Worm (Caenorhabditis elegans) whole organism, L4/young adult: Measurements from ENCODE around the gene cest-24.

ENCODE experiments used
- W03F9.2 ChIP-seq: fragments of 150-350 bp; optimal IDR thresholded peaks from 2 replicates; lab custom pipeline; 2014; ENCODE audit warnings: missing biosample characterization, missing genetic modification characterization
- dao-5 ChIP-seq: sonication (generic microtip); optimal IDR thresholded peaks from 2 replicates; lab custom pipeline; 2016; ENCODE audit warnings: missing genotype, missing genetic modification characterization, moderate library complexity, missing compliant biosample characterization
- him-1 ChIP-seq: sonication (generic microtip); optimal IDR thresholded peaks from 2 replicates; lab custom pipeline; 2016; ENCODE audit warnings: missing genotype, missing genetic modification reagents, missing genetic modification characterization, missing compliant biosample characterization

Gene cest-24

ce11 chrV:6352350-6352749 is 35.6 kb downstream of the cest-24 start:
- TF ChIP-seq him-1 (tag; lab: Kevin White, UChicago) (no peak), dao-5 (tag; lab: Kevin White, UChicago) (no peak), W03F9.2 (tag; lab: Kevin White, UChicago) (no peak)

ce11 chrV:6353182-6353780 is 36.5 kb downstream of the cest-24 start:
- TF ChIP-seq W03F9.2 (tag; lab: Kevin White, UChicago) = no peak
- TF ChIP-seq dao-5 (tag; lab: Kevin White, UChicago) = no peak
- no peak for TF ChIP-seq him-1 (tag; lab: Kevin White, UChicago)

ce11 chrV:6354202-6354601 is 37.5 kb downstream of the cest-24 start:
- TF ChIP-seq him-1 (tag; lab: Kevin White, UChicago) (no peak), W03F9.2 (tag; lab: Kevin White, UChicago) (no peak), dao-5 (tag; lab: Kevin White, UChicago) (no peak)

ce11 chrV:6354786-6355185 is 38.1 kb downstream of the cest-24 start:
- TF ChIP-seq W03F9.2 (tag; lab: Kevin White, UChicago) = no peak
- no peak for TF ChIP-seq him-1 (tag; lab: Kevin White, UChicago)
- no peak for TF ChIP-seq dao-5 (tag; lab: Kevin White, UChicago)

- TF ChIP-seq W03F9.2 (tag; lab: Kevin White, UChicago) (no peak), him-1 (tag; lab: Kevin White, UChicago) (no peak), dao-5 (tag; lab: Kevin White, UChicago) (no peak)
These were observed 38.7 kb downstream of the cest-24 start for ce11 chrV:6355412-6355811.

ce11 chrV:6355975-6356441 is 39.3 kb downstream of the cest-24 start, which contains the start of gene bcl-11:
bcl-11 (plus strand) TSS chrV:6356025.
- no peak for TF ChIP-seq W03F9.2 (tag; lab: Kevin White, UChicago)
- TF ChIP-seq him-1 (tag; lab: Kevin White, UChicago) = no peak
- no peak for TF ChIP-seq dao-5 (tag; lab: Kevin White, UChicago)

ce11 chrV:6357236-6357635 is 40.5 kb downstream of the cest-24 start:
- TF ChIP-seq him-1 (tag; lab: Kevin White, UChicago) = no peak
- TF ChIP-seq dao-5 (tag; lab: Kevin White, UChicago) = no peak

- TF ChIP-seq W03F9.2 (tag; lab: Kevin White, UChicago) (no peak), him-1 (tag; lab: Kevin White, UChicago) (no peak), dao-5 (tag; lab: Kevin White, UChicago) (no peak)
These were observed 42.0 kb downstream of the cest-24 start for ce11 chrV:6358709-6359108.

- TF ChIP-seq dao-5 (tag; lab: Kevin White, UChicago) (no peak), him-1 (tag; lab: Kevin White, UChicago) (no peak), W03F9.2 (tag; lab: Kevin White, UChicago) (no peak)
These were observed 42.8 kb downstream of the cest-24 start for ce11 chrV:6359522-6359921.

- no peak for TF ChIP-seq him-1 (tag; lab: Kevin White, UChicago)
- TF ChIP-seq dao-5 (tag; lab: Kevin White, UChicago) = no peak
- TF ChIP-seq W03F9.2 (tag; lab: Kevin White, UChicago) = no peak
These were observed 45.0 kb downstream of the cest-24 start for ce11 chrV:6361688-6362087.

ce11 chrV:6364806-6365205 is 48.1 kb downstream of the cest-24 start:
- no peak for TF ChIP-seq dao-5 (tag; lab: Kevin White, UChicago)
- no peak for TF ChIP-seq W03F9.2 (tag; lab: Kevin White, UChicago)
- TF ChIP-seq him-1 (tag; lab: Kevin White, UChicago) = no peak

ce11 chrV:6365597-6365996 is 48.9 kb downstream of the cest-24 start, which contains the start of gene cest-33:
cest-33 (minus strand) TSS chrV:6365671.
- no peak for TF ChIP-seq W03F9.2 (tag; lab: Kevin White, UChicago)
- TF ChIP-seq him-1 (tag; lab: Kevin White, UChicago) = no peak
- no peak for TF ChIP-seq dao-5 (tag; lab: Kevin White, UChicago)

- TF ChIP-seq W03F9.2 (tag; lab: Kevin White, UChicago) (no peak), him-1 (tag; lab: Kevin White, UChicago) (no peak), dao-5 (tag; lab: Kevin White, UChicago) (no peak)
These were observed 51.8 kb downstream of the cest-24 start for ce11 chrV:6368494-6368893.

- TF ChIP-seq W03F9.2 (tag; lab: Kevin White, UChicago) (no peak), him-1 (tag; lab: Kevin White, UChicago) (no peak), dao-5 (tag; lab: Kevin White, UChicago) (no peak)
These were observed 58.1 kb downstream of the cest-24 start, which contains the start of gene F13H6.5 for ce11 chrV:6374844-6375243. F13H6.5 (minus strand) TSS chrV:6374944.
